Worm (Caenorhabditis elegans) whole organism, L1 larva: ENCODE results near the gene W02G9.4.

Source experiments
- C04F5.9 ChIP-seq: sonication (generic microtip); optimal IDR thresholded peaks from 2 replicates; lab custom pipeline; 2016; ENCODE audit warnings: missing genetic modification characterization, missing compliant biosample characterization
- C16A3.4 ChIP-seq: fragments of 150-350 bp; optimal IDR thresholded peaks from 2 replicates; lab custom pipeline; 2014; ENCODE audit warnings: missing biosample characterization, missing genetic modification characterization
- alr-1 ChIP-seq: fragments of 200-800 bp; sonication (Bioruptor generic); optimal IDR thresholded peaks from 2 replicates; lab custom pipeline; 2018; ENCODE audit warnings: borderline replicate concordance, mild to moderate bottlenecking, missing genetic modification characterization, missing compliant biosample characterization
- ama-1 ChIP-seq: fragments of 150-350 bp; optimal IDR thresholded peaks from 2 replicates; lab custom pipeline; 2014
- blmp-1 ChIP-seq: fragments of 150-350 bp; optimal IDR thresholded peaks from 2 replicates; lab custom pipeline; 2014; ENCODE audit warnings: missing biosample characterization, missing genetic modification characterization
- ceh-90 ChIP-seq: sonication (generic microtip); optimal IDR thresholded peaks from 2 replicates; lab custom pipeline; 2016; ENCODE audit warnings: missing genetic modification characterization, missing compliant biosample characterization
- dpl-1 ChIP-seq, 3 experiments: fragments of 150-350 bp in 2 of 3; sonication (generic microtip) in 1 of 3; optimal IDR thresholded peaks; 2 replicates each; lab custom pipeline; 2014 to 2017; ENCODE audit warnings: missing biosample characterization in 3 of 3, missing genetic modification characterization in 3 of 3, missing genetic modification reagents in 3 of 3
- efl-1 ChIP-seq, 4 experiments: fragments of 150-350 bp; optimal IDR thresholded peaks in 3 of 4; peaks in 1 of 4; 1 replicate in 1 of 4; 2 replicates in 3 of 4; lab custom pipeline; 2014; ENCODE audit warnings: missing biosample characterization in 2 of 4, missing genetic modification characterization in 2 of 4, missing genetic modification reagents in 2 of 4
- egl-13 ChIP-seq: sonication (generic microtip); optimal IDR thresholded peaks from 2 replicates; lab custom pipeline; 2016; ENCODE audit warnings: missing genotype, missing genetic modification reagents, missing genetic modification characterization, missing compliant biosample characterization
- elt-2 ChIP-seq: sonication (generic microtip); optimal IDR thresholded peaks from 2 replicates; lab custom pipeline; 2016; ENCODE audit warnings: missing genetic modification characterization, mild to moderate bottlenecking, inconsistent platforms, missing compliant biosample characterization, missing genetic modification reagents
- elt-3 ChIP-seq, 6 experiments: fragments of 150-350 bp in 1 of 6; sonication (generic microtip); optimal IDR thresholded peaks; 2 replicates each; lab custom pipeline; 2017 to 2018; ENCODE audit warnings: missing biosample characterization in 6 of 6, missing genetic modification characterization in 6 of 6, inconsistent platforms in 1 of 6
- fkh-4 ChIP-seq: sonication (generic microtip); optimal IDR thresholded peaks from 2 replicates; lab custom pipeline; 2016; ENCODE audit warnings: missing compliant biosample characterization, missing genetic modification characterization, borderline replicate concordance
- hpl-2 ChIP-seq: fragments of 150-350 bp; optimal IDR thresholded peaks from 2 replicates; lab custom pipeline; 2014; ENCODE audit warnings: missing biosample characterization, missing genetic modification reagents, missing genetic modification characterization
- irx-1 ChIP-seq: sonication (generic microtip); optimal IDR thresholded peaks from 2 replicates; lab custom pipeline; 2016; ENCODE audit warnings: missing genetic modification characterization, missing compliant biosample characterization
- lin-15B ChIP-seq: fragments of 150-350 bp; sonication (generic microtip); optimal IDR thresholded peaks from 3 replicates; lab custom pipeline; 2014; ENCODE audit warnings: missing biosample characterization, missing genetic modification characterization
- lin-35 ChIP-seq, 2 experiments: fragments of 150-350 bp; optimal IDR thresholded peaks; 2 replicates each; lab custom pipeline; 2014; ENCODE audit warnings: missing biosample characterization in 2 of 2, missing genetic modification characterization in 2 of 2, missing genetic modification reagents in 2 of 2
- lsy-2 ChIP-seq, 2 experiments: fragments of 150-350 bp; optimal IDR thresholded peaks; 2 replicates each; lab custom pipeline; 2014; ENCODE audit warnings: missing biosample characterization in 2 of 2, missing genetic modification characterization in 2 of 2
- mdl-1 ChIP-seq, 2 experiments: fragments of 150-350 bp; optimal IDR thresholded peaks; 2 replicates each; lab custom pipeline; 2014 to 2017; ENCODE audit warnings: missing biosample characterization in 2 of 2, missing genetic modification characterization in 2 of 2, inconsistent platforms in 1 of 2
- mep-1 ChIP-seq: fragments of 150-350 bp; optimal IDR thresholded peaks from 2 replicates; lab custom pipeline; 2014; ENCODE audit warnings: missing biosample characterization, missing genetic modification characterization
- nhr-11 ChIP-seq: fragments of 150-350 bp; optimal IDR thresholded peaks from 2 replicates; lab custom pipeline; 2014; ENCODE audit warnings: missing biosample characterization, missing genetic modification characterization
- nhr-20 ChIP-seq: sonication (generic microtip); optimal IDR thresholded peaks from 2 replicates; lab custom pipeline; 2016; ENCODE audit warnings: mild to moderate bottlenecking, missing genetic modification characterization, missing compliant biosample characterization
- nhr-71 ChIP-seq: sonication (generic microtip); optimal IDR thresholded peaks from 2 replicates; lab custom pipeline; 2016; ENCODE audit warnings: mild to moderate bottlenecking, missing genetic modification characterization, moderate library complexity, missing compliant biosample characterization
- nhr-77 ChIP-seq: fragments of 150-350 bp; optimal IDR thresholded peaks from 2 replicates; lab custom pipeline; 2014; ENCODE audit warnings: missing biosample characterization, missing genetic modification characterization
- pqm-1 ChIP-seq: sonication (generic microtip); optimal IDR thresholded peaks from 3 replicates; lab custom pipeline; 2017; ENCODE audit warnings: missing biosample characterization, missing genetic modification characterization
- rnt-1 ChIP-seq: sonication (generic microtip); optimal IDR thresholded peaks from 2 replicates; lab custom pipeline; 2016; ENCODE audit warnings: mild to moderate bottlenecking, missing genetic modification characterization, moderate library complexity, missing compliant biosample characterization
- skn-1 ChIP-seq: fragments of 150-350 bp; optimal IDR thresholded peaks from 2 replicates; lab custom pipeline; 2014; ENCODE audit warnings: missing biosample characterization, missing genetic modification characterization
- snu-23 ChIP-seq: sonication (generic microtip); optimal IDR thresholded peaks from 2 replicates; lab custom pipeline; 2016; ENCODE audit warnings: missing genetic modification characterization, missing compliant biosample characterization
- sox-4 ChIP-seq: sonication (generic microtip); optimal IDR thresholded peaks from 2 replicates; lab custom pipeline; 2016; ENCODE audit warnings: missing genetic modification characterization, missing compliant biosample characterization
- sptf-1 ChIP-seq: fragments of 150-350 bp; optimal IDR thresholded peaks from 2 replicates; lab custom pipeline; 2014; ENCODE audit warnings: missing biosample characterization, missing genetic modification characterization
- vab-15 ChIP-seq: sonication (generic microtip); optimal IDR thresholded peaks from 2 replicates; lab custom pipeline; 2017; ENCODE audit warnings: missing genotype, mild to moderate bottlenecking, missing genetic modification characterization, missing compliant biosample characterization
- xbp-1 ChIP-seq: sonication (generic microtip); optimal IDR thresholded peaks from 2 replicates; lab custom pipeline; 2016; ENCODE audit warnings: missing genetic modification characterization, missing compliant biosample characterization
- zag-1 ChIP-seq: fragments of 150-350 bp; optimal IDR thresholded peaks from 2 replicates; lab custom pipeline; 2014; ENCODE audit warnings: missing biosample characterization, missing genetic modification characterization

W02G9.4 gene

DNA sequence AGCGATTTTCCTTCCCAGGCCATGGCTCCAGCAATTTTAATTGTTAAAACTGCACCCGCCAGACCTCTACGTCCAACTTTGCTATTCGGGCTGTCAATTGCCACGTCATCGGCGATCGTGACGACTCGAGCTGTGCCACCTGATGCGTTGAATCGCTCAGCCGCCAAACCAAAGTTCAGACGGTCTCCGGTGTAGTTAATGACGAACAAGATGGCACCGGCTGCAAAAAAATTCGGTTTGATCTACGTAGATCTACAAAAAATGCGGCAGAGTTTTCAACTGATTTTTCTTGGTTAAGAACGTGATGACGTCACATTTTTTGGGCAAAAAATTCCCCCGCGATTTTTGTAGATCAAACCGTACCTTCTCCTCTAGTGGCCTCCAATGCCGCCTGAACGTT is 15.7 kb upstream of the W02G9.4 start:
- TF ChIP-seq hpl-2 (GFP tag; lab: Kevin White, UChicago) (no peak), efl-1 (optimal IDR thresholded peaks at IDR 0.05; lab: Kevin White, UChicago) (no peak), efl-1 (GFP tag; optimal IDR thresholded peaks at IDR 0.05 in 1 of 2; lab: Kevin White, UChicago) (peak in 1 of 2 experiments; percentile 49), skn-1 (tag; lab: Kevin White, UChicago) (no peak)

ce11 chrV:2652557-2653133 is 14.1 kb upstream of the W02G9.4 start, which contains the start of the genes W02H5.8 and angl-1:
Gene W02H5.8, minus strand, starts transcription at chrV:2652657.
Gene angl-1, plus strand, starts transcription at chrV:2653083.
- TF ChIP-seq efl-1 (optimal IDR thresholded peaks at IDR 0.05; lab: Kevin White, UChicago) (no peak), efl-1 (GFP tag; optimal IDR thresholded peaks at IDR 0.05 in 1 of 2; lab: Kevin White, UChicago) (peak in 1 of 2 experiments; percentile 89), lsy-2 (tag; optimal IDR thresholded peaks at IDR 0.05; lab: Kevin White, UChicago) (no peak), mep-1 (tag; lab: Kevin White, UChicago) (no peak), hpl-2 (GFP tag; lab: Kevin White, UChicago) (no peak)
- TF ChIP-seq, all 84 proteins: peak for 1

- TF ChIP-seq zag-1 (tag; lab: Kevin White, UChicago): no peak
- TF ChIP-seq efl-1 (optimal IDR thresholded peaks at IDR 0.05; lab: Kevin White, UChicago): no peak
- peak in 1 of 2 experiments; percentile 48 for TF ChIP-seq efl-1 (GFP tag; optimal IDR thresholded peaks at IDR 0.05 in 1 of 2; lab: Kevin White, UChicago)
Measured at ce11 chrV:2656159-2656558, 10.5 kb upstream of the W02G9.4 start.

ce11 chrV:2657682-2658081 is 9.0 kb upstream of the W02G9.4 start:
- TF ChIP-seq nhr-71 (tag; lab: Kevin White, UChicago) (peak; percentile 27), ama-1 (lab: Kevin White, UChicago) (no peak), elt-3 (tag; optimal IDR thresholded peaks at IDR 0.05; lab: Kevin White, UChicago) (no peak), elt-2 (tag; lab: Kevin White, UChicago) (peak; percentile 41), lsy-2 (tag; optimal IDR thresholded peaks at IDR 0.05; lab: Kevin White, UChicago) (peak; percentile 14 to 38), xbp-1 (tag; lab: Kevin White, UChicago) (peak; percentile 1), nhr-11 (tag; lab: Kevin White, UChicago) (no peak), vab-15 (tag; lab: Kevin White, UChicago) (no peak), C04F5.9 (tag; lab: Kevin White, UChicago) (no peak), irx-1 (tag; lab: Kevin White, UChicago) (no peak), dpl-1 (GFP tag; optimal IDR thresholded peaks at IDR 0.05; lab: Kevin White, UChicago) (peak in 2 of 3 experiments; percentile 10 to 51), fkh-4 (tag; lab: Kevin White, UChicago) (no peak), sptf-1 (tag; lab: Kevin White, UChicago) (no peak), nhr-77 (tag; lab: Kevin White, UChicago) (no peak), nhr-20 (no peak), snu-23 (peak; percentile 12), egl-13 (tag; lab: Kevin White, UChicago) (no peak), C16A3.4 (tag; lab: Kevin White, UChicago) (no peak), mdl-1 (tag; optimal IDR thresholded peaks at IDR 0.05; lab: Kevin White, UChicago) (no peak), lin-15B (tag; lab: Kevin White, UChicago) (no peak), lin-35 (GFP tag; optimal IDR thresholded peaks at IDR 0.05; lab: Kevin White, UChicago) (peak in 1 of 2 experiments; percentile 51), efl-1 (optimal IDR thresholded peaks at IDR 0.05; lab: Kevin White, UChicago) (peak; percentile 34 to 37), efl-1 (GFP tag; optimal IDR thresholded peaks at IDR 0.05 in 1 of 2; lab: Kevin White, UChicago) (peak; percentile 33 to 93), hpl-2 (GFP tag; lab: Kevin White, UChicago) (no peak), sox-4 (tag; lab: Kevin White, UChicago) (no peak), blmp-1 (tag; lab: Kevin White, UChicago) (no peak), ceh-90 (no peak)

DNA sequence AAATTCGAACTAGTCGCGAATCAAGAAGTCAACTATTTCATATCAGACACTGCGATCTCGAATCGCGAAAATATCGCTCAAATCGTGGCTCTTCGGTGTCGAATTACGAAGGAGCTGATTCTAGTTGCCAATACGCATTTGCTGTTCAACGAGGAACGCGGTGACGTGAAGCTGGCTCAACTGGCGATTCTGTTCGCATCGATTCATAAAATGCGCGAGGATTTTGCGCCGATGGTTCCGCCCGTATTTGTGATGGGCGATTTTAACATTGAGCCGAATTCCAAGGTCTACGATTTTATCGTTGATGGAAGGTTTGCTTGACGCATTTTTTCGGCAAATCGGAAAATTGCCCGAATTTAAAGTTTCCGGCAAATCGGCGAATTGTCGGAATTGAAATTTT is 6.2 kb upstream of the W02G9.4 start:
- no peak for TF ChIP-seq alr-1 (tag; lab: Kevin White, UChicago)
- TF ChIP-seq efl-1 (optimal IDR thresholded peaks at IDR 0.05; lab: Kevin White, UChicago): no peak
- peak in 1 of 2 experiments; percentile 82 for TF ChIP-seq efl-1 (GFP tag; optimal IDR thresholded peaks at IDR 0.05 in 1 of 2; lab: Kevin White, UChicago)
- TF ChIP-seq lin-35 (GFP tag; optimal IDR thresholded peaks at IDR 0.05; lab: Kevin White, UChicago): no peak
- no peak for TF ChIP-seq pqm-1 (tag; lab: Kevin White, UChicago)
- TF ChIP-seq elt-2 (tag; lab: Kevin White, UChicago): no peak
- no peak for TF ChIP-seq rnt-1 (tag; lab: Kevin White, UChicago)
